Worm (Caenorhabditis elegans): ENCODE measurements around the gene dnj-5.

DNA sequence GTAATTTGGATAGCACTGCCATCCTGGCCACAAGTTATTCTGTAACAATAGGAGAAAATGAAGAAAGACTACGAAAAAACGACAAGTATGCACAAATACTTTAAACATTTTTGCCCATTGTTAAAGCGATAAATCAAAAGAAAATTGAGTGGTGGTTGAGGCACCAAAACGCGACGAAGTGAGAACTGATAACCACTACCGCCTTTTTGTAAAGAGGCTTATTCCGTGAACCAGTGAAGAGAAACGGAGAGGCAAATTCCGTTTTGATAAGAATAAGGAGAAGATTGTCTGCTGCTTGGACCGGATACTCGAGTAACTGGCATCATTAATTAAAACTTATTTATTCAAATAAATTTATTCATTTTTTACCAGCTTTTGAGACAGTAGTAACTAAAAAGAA lies 25.6 kb upstream of the dnj-5 start, which contains the start of gene pmp-1:
- no peak for TF ChIP-seq mec-3 (tag; optimal IDR thresholded peaks at IDR 0.05; ENCODE audit: borderline replicate concordance)
- TF ChIP-seq F13H6.1 (tag; optimal IDR thresholded peaks at IDR 0.05) = no peak
- no peak for TF ChIP-seq unc-3 (GFP tag; conservative IDR thresholded peaks at IDR 0.05)
- no peak for TF ChIP-seq unc-3 (tag; optimal IDR thresholded peaks at IDR 0.05)
- no peak for TF ChIP-seq pqm-1 (tag; optimal IDR thresholded peaks at IDR 0.05)
- no peak for TF ChIP-seq sdc-2 (tag; optimal IDR thresholded peaks at IDR 0.05)
- no peak for TF ChIP-seq rnt-1 (tag; optimal IDR thresholded peaks at IDR 0.05)
- no peak for TF ChIP-seq sox-4 (tag; optimal IDR thresholded peaks at IDR 0.05)
- no peak for TF ChIP-seq ama-1 (optimal IDR thresholded peaks at IDR 0.05)
- TF ChIP-seq ets-4 (tag; optimal IDR thresholded peaks at IDR 0.05) = no peak
- TF ChIP-seq fkh-10 (GFP tag; optimal IDR thresholded peaks at IDR 0.05) = no peak
- no peak for TF ChIP-seq ceh-9 (tag; optimal IDR thresholded peaks at IDR 0.05)
- TF ChIP-seq lim-6 (tag; optimal IDR thresholded peaks at IDR 0.05) = no peak
- TF ChIP-seq unc-86 (tag; optimal IDR thresholded peaks at IDR 0.05) = no peak
